Fruit fly (Drosophila melanogaster): ENCODE results near the gene Obp8a.
A peak's percentile ranks its signal among the peaks of the same experiment; 100 is the strongest.

Gene Obp8a

dm6 chrX:9193604-9194003 is 21.1 kb upstream of the Obp8a start, which contains the start of gene CG12106 (continued):
- no peak for TF ChIP-seq dimm (GFP tag; IDR thresholded peaks at IDR 0.05)
- TF ChIP-seq sug (tag; optimal IDR thresholded peaks at IDR 0.05), result peak; percentile 56
- TF ChIP-seq MTF-1 (GFP tag; optimal IDR thresholded peaks at IDR 0.05; ENCODE audit: borderline replicate concordance), result no peak
- peak; percentile 32; the same call in 1 of the 3 replicates for TF ChIP-seq CG14050 (GFP tag; IDR thresholded peaks at IDR 0.05)
- TF ChIP-seq CG3281 (GFP tag; optimal IDR thresholded peaks at IDR 0.05), result peak; percentile 39
- TF ChIP-seq da (GFP tag; optimal IDR thresholded peaks at IDR 0.05), result no peak
- TF ChIP-seq CG2889 (GFP tag; IDR thresholded peaks at IDR 0.05), result no peak
- TF ChIP-seq ttk (GFP tag; IDR thresholded peaks at IDR 0.05), result no peak
- peak; percentile 40 for TF ChIP-seq CG9817 (tag; optimal IDR thresholded peaks at IDR 0.05)
- no peak for TF ChIP-seq cas (GFP tag; IDR thresholded peaks at IDR 0.05)
- TF ChIP-seq CG32772 (GFP tag; IDR thresholded peaks at IDR 0.05), result no peak
- TF ChIP-seq C15 (GFP tag; IDR thresholded peaks at IDR 0.05), result no peak
- peak; percentile 44 for TF ChIP-seq Myb (GFP tag; optimal IDR thresholded peaks at IDR 0.05)
- TF ChIP-seq tio (GFP tag; optimal IDR thresholded peaks at IDR 0.05), result no peak
- peak; percentile 53; the same call in 1 of the 2 replicates for TF ChIP-seq CG7372 (GFP tag; IDR thresholded peaks at IDR 0.05)
- TF ChIP-seq org-1 (GFP tag; optimal IDR thresholded peaks at IDR 0.05), result no peak
- TF ChIP-seq slbo (GFP tag; IDR thresholded peaks at IDR 0.05), result peak; percentile 72
- TF ChIP-seq Opbp (GFP tag; IDR thresholded peaks at IDR 0.05; ENCODE audit: partially characterized antibody), result no peak
- TF ChIP-seq mirr (GFP tag; optimal IDR thresholded peaks at IDR 0.05), result peak; percentile 34
- TF ChIP-seq CG11560 (tag; IDR thresholded peaks at IDR 0.05), result no peak
- TF ChIP-seq CG17359 (tag; optimal IDR thresholded peaks at IDR 0.05), result peak; percentile 27
- TF ChIP-seq ato (GFP tag; IDR thresholded peaks at IDR 0.05; ENCODE audit: partially characterized antibody), result no peak
- TF ChIP-seq CG7271 (tag; optimal IDR thresholded peaks at IDR 0.05), result no peak
- peak; percentile 69 for TF ChIP-seq Rfx (GFP tag; IDR thresholded peaks at IDR 0.05)
- no peak for TF ChIP-seq CG1233 (GFP tag; optimal IDR thresholded peaks at IDR 0.05)
- no peak for TF ChIP-seq CG4730 (GFP tag; IDR thresholded peaks at IDR 0.05)
- TF ChIP-seq CG8944 (GFP tag; optimal IDR thresholded peaks at IDR 0.05), result no peak
- TF ChIP-seq CG31365 (tag; optimal IDR thresholded peaks at IDR 0.05), result no peak
- no peak for TF ChIP-seq zen (tag; optimal IDR thresholded peaks at IDR 0.05)
- TF ChIP-seq CG43689 (GFP tag; IDR thresholded peaks at IDR 0.05), result no peak
- peak; percentile 98 for TF ChIP-seq CG15514 (GFP tag; optimal IDR thresholded peaks at IDR 0.05)
- 0 out of 2 replicates have a peak, but pooled peaks have one; percentile 31 for TF ChIP-seq seq (GFP tag; IDR thresholded peaks at IDR 0.05)
- TF ChIP-seq oc (tag; optimal IDR thresholded peaks at IDR 0.05), result no peak
- peak; percentile 59; the same call in 2 of the 3 replicates for TF ChIP-seq Aef1 (GFP tag; IDR thresholded peaks at IDR 0.05)
- TF ChIP-seq CG16779 (GFP tag; IDR thresholded peaks at IDR 0.05), result no peak
- TF ChIP-seq sens-2 (GFP tag; IDR thresholded peaks at IDR 0.05), result no peak
- no peak for TF ChIP-seq zen2 (GFP tag; IDR thresholded peaks at IDR 0.05; ENCODE audit: partially characterized antibody)
- no peak for TF ChIP-seq Hr39 (optimal IDR thresholded peaks at IDR 0.05)
- TF ChIP-seq TFAM (GFP tag; optimal IDR thresholded peaks at IDR 0.05), result no peak
- TF ChIP-seq HLH4C (GFP tag; IDR thresholded peaks at IDR 0.05; ENCODE audit: partially characterized antibody), result no peak
- peak; percentile 3 for TF ChIP-seq HmgZ (tag; optimal IDR thresholded peaks at IDR 0.05)
- TF ChIP-seq fd64A (GFP tag; optimal IDR thresholded peaks at IDR 0.05), result no peak
- TF ChIP-seq CG5245 (GFP tag; optimal IDR thresholded peaks at IDR 0.05), result no peak
- no peak for TF ChIP-seq pros (GFP tag; optimal IDR thresholded peaks at IDR 0.05)
- TF ChIP-seq Sox100B (GFP tag; optimal IDR thresholded peaks at IDR 0.05), result peak; percentile 8
- peak; percentile 23 for TF ChIP-seq Abd-B (GFP tag; optimal IDR thresholded peaks at IDR 0.05)
- 0 out of 2 replicates have a peak, but pooled peaks have one; percentile 36 for TF ChIP-seq CG14014 (GFP tag; IDR thresholded peaks at IDR 0.05)
- no peak for TF ChIP-seq CG16863 (GFP tag; optimal IDR thresholded peaks at IDR 0.05)
- no peak for TF ChIP-seq nerfin-2 (GFP tag; IDR thresholded peaks at IDR 0.05; ENCODE audit: partially characterized antibody)
- TF ChIP-seq CG8089 (GFP tag; optimal IDR thresholded peaks at IDR 0.05), result no peak
- TF ChIP-seq D19B (GFP tag; optimal IDR thresholded peaks at IDR 0.05), result no peak
- no peak for TF ChIP-seq Mes4 (GFP tag; optimal IDR thresholded peaks at IDR 0.05)

Measured in whole organism, embryonic.